Worm (Caenorhabditis elegans) whole organism, late embryonic: Measurements from ENCODE around the gene oac-30.

Experiments
- ceh-34 ChIP-seq: sonication (generic microtip); optimal IDR thresholded peaks from 2 replicates; lab custom pipeline; 2016; ENCODE audit warnings: mild to moderate bottlenecking, missing genetic modification characterization, missing compliant biosample characterization
- ceh-9 ChIP-seq: sonication (generic microtip); optimal IDR thresholded peaks from 2 replicates; lab custom pipeline; 2016; ENCODE audit warnings: mild to moderate bottlenecking, missing genetic modification characterization, inconsistent platforms, missing compliant biosample characterization
- elt-4 ChIP-seq: sonication (generic microtip); optimal IDR thresholded peaks from 2 replicates; lab custom pipeline; 2016; ENCODE audit warnings: missing genetic modification characterization, missing compliant biosample characterization
- ets-4 ChIP-seq: sonication (generic microtip); optimal IDR thresholded peaks from 2 replicates; lab custom pipeline; 2016; ENCODE audit warnings: missing genetic modification characterization, missing compliant biosample characterization
- fax-1 ChIP-seq: sonication (generic microtip); optimal IDR thresholded peaks from 2 replicates; lab custom pipeline; 2016; ENCODE audit warnings: missing genotype, missing genetic modification characterization, missing compliant biosample characterization
- fkh-10 ChIP-seq: fragments of 150-350 bp; optimal IDR thresholded peaks from 2 replicates; lab custom pipeline; 2014; ENCODE audit warnings: missing biosample characterization, missing genetic modification reagents, missing genetic modification characterization
- lin-11 ChIP-seq: fragments of 200-800 bp; sonication (Bioruptor generic); optimal IDR thresholded peaks from 2 replicates; lab custom pipeline; 2018; ENCODE audit warnings: mild to moderate bottlenecking, missing genetic modification characterization, missing compliant biosample characterization
- nhr-11 ChIP-seq: fragments of 150-350 bp; optimal IDR thresholded peaks from 2 replicates; lab custom pipeline; 2014; ENCODE audit warnings: missing biosample characterization, missing genetic modification characterization
- pat-9 ChIP-seq: fragments of 200-800 bp; sonication (Bioruptor generic); optimal IDR thresholded peaks from 2 replicates; lab custom pipeline; 2018; ENCODE audit warnings: mild to moderate bottlenecking, missing genetic modification characterization, moderate library complexity, missing compliant biosample characterization
- ttx-3 ChIP-seq: sonication (generic microtip); optimal IDR thresholded peaks from 2 replicates; lab custom pipeline; 2016; ENCODE audit warnings: missing genetic modification reagents, missing genetic modification characterization, missing compliant biosample characterization

ce11 chrII:1301554-1301953, 34.9 kb upstream of the oac-30 start, which contains the start of gene glb-31:
- TF ChIP-seq lin-11 (tag; lab: Kevin White, UChicago) (no peak), fax-1 (tag; lab: Kevin White, UChicago) (no peak), pat-9 (no peak), ttx-3 (tag; lab: Kevin White, UChicago) (no peak), elt-4 (tag; lab: Kevin White, UChicago) (no peak), fkh-10 (GFP tag; lab: Kevin White, UChicago) (no peak), ets-4 (tag; lab: Kevin White, UChicago) (no peak), ceh-9 (tag; lab: Kevin White, UChicago) (no peak), nhr-11 (tag; lab: Kevin White, UChicago) (no peak), ceh-34 (tag; lab: Kevin White, UChicago) (no peak)
